Worm (Caenorhabditis elegans) whole organism, L3 larva: ENCODE results near the gene C49H3.16.

Experiments
- ZK546.5 ChIP-seq: sonication (generic microtip); optimal IDR thresholded peaks from 2 replicates; lab custom pipeline; 2017; ENCODE audit warnings: missing biosample characterization, missing genetic modification characterization
- aly-2 ChIP-seq: fragments of 150-350 bp; optimal IDR thresholded peaks from 2 replicates; lab custom pipeline; 2014; ENCODE audit warnings: missing biosample characterization, missing genetic modification characterization
- ama-1 ChIP-seq: fragments of 150-350 bp; optimal IDR thresholded peaks from 2 replicates; lab custom pipeline; 2018
- ceh-82 ChIP-seq: fragments of 150-350 bp; optimal IDR thresholded peaks from 2 replicates; lab custom pipeline; 2014; ENCODE audit warnings: missing biosample characterization, missing genetic modification characterization
- daf-12 ChIP-seq: fragments of 150-350 bp; optimal IDR thresholded peaks from 2 replicates; lab custom pipeline; 2014; ENCODE audit warnings: missing biosample characterization, missing genetic modification reagents, missing genetic modification characterization
- egl-5 ChIP-seq: fragments of 150-350 bp; optimal IDR thresholded peaks from 2 replicates; lab custom pipeline; 2017; ENCODE audit warnings: missing biosample characterization, missing genetic modification reagents, missing genetic modification characterization, inconsistent platforms
- elt-3 ChIP-seq, 3 experiments: fragments of 150-350 bp in 1 of 3; sonication (generic microtip) in 2 of 3; optimal IDR thresholded peaks; 2 replicates in 2 of 3; 4 replicates in 1 of 3; lab custom pipeline; 2014 to 2017; ENCODE audit warnings: missing biosample characterization in 3 of 3, missing genetic modification characterization in 3 of 3
- eor-1 ChIP-seq, 2 experiments: fragments of 150-350 bp; optimal IDR thresholded peaks; 2 replicates each; lab custom pipeline; 2014 to 2018; ENCODE audit warnings: missing biosample characterization in 2 of 2, missing genetic modification characterization in 2 of 2
- fkh-2 ChIP-seq: fragments of 150-350 bp; optimal IDR thresholded peaks from 2 replicates; lab custom pipeline; 2014; ENCODE audit warnings: missing biosample characterization, missing genetic modification reagents, missing genetic modification characterization
- jun-1 ChIP-seq: fragments of 150-350 bp; optimal IDR thresholded peaks from 2 replicates; lab custom pipeline; 2014; ENCODE audit warnings: missing biosample characterization, missing genetic modification reagents, missing genetic modification characterization
- lin-15B ChIP-seq: fragments of 150-350 bp; optimal IDR thresholded peaks from 2 replicates; lab custom pipeline; 2014; ENCODE audit warnings: missing biosample characterization, missing genetic modification characterization
- lin-39 ChIP-seq: fragments of 150-350 bp; optimal IDR thresholded peaks from 2 replicates; lab custom pipeline; 2018; ENCODE audit warnings: missing biosample characterization, missing genetic modification reagents, missing genetic modification characterization
- lsy-12 ChIP-seq: sonication (generic microtip); optimal IDR thresholded peaks from 2 replicates; lab custom pipeline; 2016; ENCODE audit warnings: mild to moderate bottlenecking, missing genetic modification characterization, missing compliant biosample characterization
- mdl-1 ChIP-seq: fragments of 150-350 bp; optimal IDR thresholded peaks from 2 replicates; lab custom pipeline; 2014; ENCODE audit warnings: missing biosample characterization, missing genetic modification characterization
- nfya-1 ChIP-seq: sonication (generic microtip); optimal IDR thresholded peaks from 2 replicates; lab custom pipeline; 2017; ENCODE audit warnings: missing genetic modification characterization, mild to moderate bottlenecking, missing compliant biosample characterization, antibody characterized with exemption, moderate library complexity; ENCODE audit not compliant: insufficient read depth
- nhr-11 ChIP-seq: fragments of 150-350 bp; optimal IDR thresholded peaks from 2 replicates; lab custom pipeline; 2014; ENCODE audit warnings: missing biosample characterization, missing genetic modification characterization
- nhr-12 ChIP-seq: fragments of 150-350 bp; optimal IDR thresholded peaks from 2 replicates; lab custom pipeline; 2014; ENCODE audit warnings: missing biosample characterization, missing genetic modification characterization
- nhr-23 ChIP-seq: fragments of 150-350 bp; optimal IDR thresholded peaks from 2 replicates; lab custom pipeline; 2014; ENCODE audit warnings: missing biosample characterization, missing genetic modification reagents, missing genetic modification characterization
- nhr-237 ChIP-seq: fragments of 150-350 bp; optimal IDR thresholded peaks from 2 replicates; lab custom pipeline; 2014; ENCODE audit warnings: missing biosample characterization, missing genetic modification characterization
- nhr-25 ChIP-seq: sonication (generic microtip); optimal IDR thresholded peaks from 2 replicates; lab custom pipeline; 2017; ENCODE audit warnings: missing biosample characterization, missing genetic modification characterization
- nhr-28 ChIP-seq: fragments of 150-350 bp; optimal IDR thresholded peaks from 2 replicates; lab custom pipeline; 2014; ENCODE audit warnings: missing biosample characterization, missing genetic modification characterization
- nhr-43 ChIP-seq: sonication (generic microtip); optimal IDR thresholded peaks from 2 replicates; lab custom pipeline; 2016; ENCODE audit warnings: mild to moderate bottlenecking, missing genetic modification characterization, missing compliant biosample characterization; ENCODE audit not compliant: poor library complexity, severe bottlenecking
- nhr-67 ChIP-seq: fragments of 150-350 bp; optimal IDR thresholded peaks from 2 replicates; lab custom pipeline; 2014; ENCODE audit warnings: missing biosample characterization, missing genetic modification characterization
- nhr-76 ChIP-seq: fragments of 150-350 bp; sonication (generic microtip); optimal IDR thresholded peaks from 5 replicates; lab custom pipeline; 2014; ENCODE audit warnings: missing biosample characterization, missing genetic modification characterization
- nhr-77 ChIP-seq: fragments of 150-350 bp; optimal IDR thresholded peaks from 2 replicates; lab custom pipeline; 2014; ENCODE audit warnings: missing biosample characterization, missing genetic modification characterization
- pha-4 ChIP-seq: fragments of 150-350 bp; optimal IDR thresholded peaks from 2 replicates; lab custom pipeline; 2014; ENCODE audit warnings: missing biosample characterization, missing genetic modification reagents, missing genetic modification characterization
- sea-2 ChIP-seq: fragments of 150-350 bp; sonication (generic microtip); optimal IDR thresholded peaks from 4 replicates; lab custom pipeline; 2014; ENCODE audit warnings: missing biosample characterization, missing genetic modification reagents, missing genetic modification characterization
- skn-1 ChIP-seq: fragments of 150-350 bp; optimal IDR thresholded peaks from 2 replicates; lab custom pipeline; 2014; ENCODE audit warnings: missing biosample characterization, missing genetic modification characterization
- tbx-2 ChIP-seq: sonication (generic microtip); optimal IDR thresholded peaks from 2 replicates; lab custom pipeline; 2016; ENCODE audit warnings: mild to moderate bottlenecking, missing genetic modification characterization, missing compliant biosample characterization
- unc-39 ChIP-seq: sonication (generic microtip); optimal IDR thresholded peaks from 4 replicates; lab custom pipeline; 2017; ENCODE audit warnings: missing biosample characterization, missing genetic modification characterization
- unc-62 ChIP-seq: fragments of 150-350 bp; sonication (generic microtip); optimal IDR thresholded peaks from 4 replicates; lab custom pipeline; 2014; ENCODE audit warnings: missing biosample characterization, missing genetic modification reagents, missing genetic modification characterization
- zag-1 ChIP-seq: fragments of 150-350 bp; optimal IDR thresholded peaks from 2 replicates; lab custom pipeline; 2014; ENCODE audit warnings: missing biosample characterization, missing genetic modification characterization
- ztf-4 ChIP-seq: fragments of 150-350 bp; optimal IDR thresholded peaks from 2 replicates; lab custom pipeline; 2014; ENCODE audit warnings: missing biosample characterization, missing genetic modification characterization

C49H3.16 gene

ce11 chrIV:7933733-7934132 is 13.5 kb downstream of the C49H3.16 start, which contains the start of gene bbs-2:
TSS of gene bbs-2 (plus strand) at chrIV:7934033.
- TF ChIP-seq eor-1 (tag; optimal IDR thresholded peaks at IDR 0.05; lab: Kevin White, UChicago) (no peak), zag-1 (tag; lab: Kevin White, UChicago) (no peak), nhr-23 (tag; lab: Kevin White, UChicago) (no peak), sea-2 (GFP tag; lab: Kevin White, UChicago) (no peak), nhr-237 (no peak), mdl-1 (tag; lab: Kevin White, UChicago) (no peak), lin-39 (tag; lab: Kevin White, UChicago) (no peak), nhr-77 (tag; lab: Kevin White, UChicago) (no peak), skn-1 (tag; lab: Kevin White, UChicago) (no peak), aly-2 (tag; lab: Kevin White, UChicago) (no peak), fkh-2 (tag; lab: Kevin White, UChicago) (no peak), ztf-4 (tag; lab: Kevin White, UChicago) (no peak), lsy-12 (no peak), elt-3 (tag; optimal IDR thresholded peaks at IDR 0.05; lab: Kevin White, UChicago) (no peak), nhr-67 (tag; lab: Kevin White, UChicago) (no peak), unc-62 (GFP tag; lab: Kevin White, UChicago) (no peak), tbx-2 (tag; lab: Kevin White, UChicago) (no peak), egl-5 (tag; lab: Kevin White, UChicago) (no peak), ama-1 (no peak)

ce11 chrIV:7938834-7939233 is 18.6 kb downstream of the C49H3.16 start, which contains the start of gene F20D12.7:
TSS of gene F20D12.7 (minus strand) at chrIV:7938934.
- TF ChIP-seq jun-1 (tag; lab: Kevin White, UChicago) (no peak), daf-12 (tag; lab: Kevin White, UChicago) (no peak), ceh-82 (no peak), nhr-11 (tag; lab: Kevin White, UChicago) (no peak), nhr-23 (tag; lab: Kevin White, UChicago) (no peak)

ce11 chrIV:7940919-7941318 is 20.7 kb downstream of the C49H3.16 start, which contains the start of gene exc-9:
TSS of gene exc-9 (minus strand) at chrIV:7941019.
- TF ChIP-seq elt-3 (tag; optimal IDR thresholded peaks at IDR 0.05; lab: Kevin White, UChicago): no peak
- no peak for TF ChIP-seq nhr-25
- no peak for TF ChIP-seq nhr-43 (tag; lab: Kevin White, UChicago)
- no peak for TF ChIP-seq lin-39 (tag; lab: Kevin White, UChicago)
- TF ChIP-seq ceh-82: no peak
- no peak for TF ChIP-seq ZK546.5 (tag; lab: Kevin White, UChicago)
- no peak for TF ChIP-seq eor-1 (tag; optimal IDR thresholded peaks at IDR 0.05; lab: Kevin White, UChicago)
- TF ChIP-seq nhr-76 (tag; lab: Kevin White, UChicago): no peak
- no peak for TF ChIP-seq ztf-4 (tag; lab: Kevin White, UChicago)
- TF ChIP-seq zag-1 (tag; lab: Kevin White, UChicago): no peak
- no peak for TF ChIP-seq nhr-12 (tag; lab: Kevin White, UChicago)
- no peak for TF ChIP-seq fkh-2 (tag; lab: Kevin White, UChicago)
- TF ChIP-seq lsy-12: no peak
- TF ChIP-seq nhr-28 (tag; lab: Kevin White, UChicago): no peak
- no peak for TF ChIP-seq pha-4

ce11 chrIV:7943272-7943671 is 23.0 kb downstream of the C49H3.16 start:
- peak; percentile 76 for TF ChIP-seq nhr-25
- TF ChIP-seq lin-39 (tag; lab: Kevin White, UChicago): peak; percentile 19
- peak; percentile 33 for TF ChIP-seq nfya-1 (tag; lab: Kevin White, UChicago)
- TF ChIP-seq jun-1 (tag; lab: Kevin White, UChicago): no peak
- TF ChIP-seq nhr-23 (tag; lab: Kevin White, UChicago): peak; percentile 9
- TF ChIP-seq, all 47 proteins: peak for 4

- TF ChIP-seq nfya-1 (tag; lab: Kevin White, UChicago): no peak
- TF ChIP-seq lin-15B (tag; lab: Kevin White, UChicago): no peak
- TF ChIP-seq fkh-2 (tag; lab: Kevin White, UChicago): no peak
- no peak for TF ChIP-seq ZK546.5 (tag; lab: Kevin White, UChicago)
- TF ChIP-seq unc-39 (tag; lab: Kevin White, UChicago): no peak
These were observed 26.2 kb downstream of the C49H3.16 start, which contains the start of gene czw-1 for ce11 chrIV:7946457-7946856. TSS of gene czw-1 (minus strand) at chrIV:7946825.
